Fruit fly (Drosophila melanogaster) whole organism, embryonic: ENCODE results near the gene Slimp.
A peak's percentile ranks its signal among the peaks of the same experiment; 100 is the strongest.

ENCODE experiments used
- Bdp1 ChIP-seq: fragments of 200-800 bp; sonication (Bioruptor generic); optimal IDR thresholded peaks from 3 replicates; lab custom pipeline; 2016; ENCODE audit warnings: missing biosample characterization, missing genetic modification characterization
- CG10979 ChIP-seq: fragments of 200-800 bp; sonication (Bioruptor generic); optimal IDR thresholded peaks from 2 replicates; lab custom pipeline; 2018; ENCODE audit warnings: missing biosample characterization, mild to moderate bottlenecking, missing genetic modification characterization, moderate library complexity
- CG11247 ChIP-seq: fragments of 200-800 bp; sonication (Bioruptor generic); IDR thresholded peaks from 2 replicates; pipeline ENCODE4 v1.3.6; 2022; ENCODE audit warnings: missing biosample characterization, missing genetic modification characterization
- CG11723 ChIP-seq: fragments of 200-800 bp; sonication (Bioruptor generic); optimal IDR thresholded peaks from 2 replicates; lab custom pipeline; 2017; ENCODE audit warnings: missing biosample characterization, mild to moderate bottlenecking, missing genetic modification characterization
- CG13287 ChIP-seq: fragments of 200-800 bp; sonication (Bioruptor generic); IDR thresholded peaks from 2 replicates; pipeline ENCODE4 v1.3.6; 2022; ENCODE audit warnings: missing biosample characterization, missing genetic modification characterization; ENCODE audit not compliant: partially characterized antibody
- CG14014 ChIP-seq: fragments of 200-800 bp; sonication (Bioruptor generic); IDR thresholded peaks from 2 replicates; pipeline ENCODE4 v1.3.6; 2022; ENCODE audit warnings: missing biosample characterization, missing genetic modification characterization
- CG16779 ChIP-seq: fragments of 200-800 bp; sonication (Bioruptor generic); IDR thresholded peaks from 2 replicates; pipeline ENCODE4 v1.3.6; 2022; ENCODE audit warnings: missing biosample characterization, missing genetic modification characterization
- CG16815 ChIP-seq: fragments of 200-800 bp; sonication (Bioruptor generic); optimal IDR thresholded peaks from 3 replicates; lab custom pipeline; 2017; ENCODE audit warnings: missing biosample characterization, mild to moderate bottlenecking, missing genetic modification characterization
- CG16863 ChIP-seq: fragments of 200-800 bp; sonication (Bioruptor generic); optimal IDR thresholded peaks from 3 replicates; lab custom pipeline; 2016; ENCODE audit warnings: missing biosample characterization, missing genetic modification characterization
- CG2202 ChIP-seq: fragments of 200-800 bp; sonication (Bioruptor generic); optimal IDR thresholded peaks from 2 replicates; lab custom pipeline; 2018; ENCODE audit warnings: missing biosample characterization, mild to moderate bottlenecking, missing genetic modification characterization
- CG2712 ChIP-seq: fragments of 200-800 bp; optimal IDR thresholded peaks from 3 replicates; lab custom pipeline; 2019; ENCODE audit warnings: missing biosample characterization, mild to moderate bottlenecking, missing genetic modification characterization, moderate library complexity
- CG30431 ChIP-seq: fragments of 200-800 bp; sonication (Bioruptor generic); optimal IDR thresholded peaks from 2 replicates; lab custom pipeline; 2017; ENCODE audit warnings: missing biosample characterization, missing genetic modification characterization
- CG7357 ChIP-seq: fragments of 200-800 bp; sonication (Bioruptor generic); IDR thresholded peaks from 3 replicates; pipeline ENCODE4 v1.3.6; 2022; ENCODE audit warnings: missing biosample characterization, missing genetic modification characterization
- CG7786 ChIP-seq: fragments of 200-800 bp; sonication (Bioruptor generic); optimal IDR thresholded peaks from 2 replicates; lab custom pipeline; 2016; ENCODE audit warnings: missing biosample characterization, missing genetic modification characterization
- CG8281 ChIP-seq: fragments of 200-800 bp; sonication (Bioruptor generic); optimal IDR thresholded peaks from 2 replicates; lab custom pipeline; 2018; ENCODE audit warnings: missing biosample characterization, mild to moderate bottlenecking, missing genetic modification characterization, moderate library complexity
- D19B ChIP-seq: fragments of 200-800 bp; sonication (Bioruptor generic); optimal IDR thresholded peaks from 2 replicates; lab custom pipeline; 2017; ENCODE audit warnings: missing biosample characterization, mild to moderate bottlenecking, missing genetic modification characterization
- Drgx ChIP-seq: fragments of 200-800 bp; sonication (Bioruptor generic); IDR thresholded peaks from 2 replicates; pipeline ENCODE4 v1.3.6; 2022; ENCODE audit warnings: missing biosample characterization, missing genetic modification characterization
- Ets65A ChIP-seq: fragments of 200-800 bp; sonication (Bioruptor generic); peaks from one replicate; lab custom pipeline; 2016; ENCODE audit warnings: missing biosample characterization, missing genetic modification characterization
- Fer2 ChIP-seq: fragments of 200-800 bp; sonication (Bioruptor generic); optimal IDR thresholded peaks from 2 replicates; lab custom pipeline; 2018; ENCODE audit warnings: missing biosample characterization, mild to moderate bottlenecking, missing genetic modification characterization, moderate library complexity
- Hey ChIP-seq: fragments of 200-800 bp; sonication (Bioruptor generic); optimal IDR thresholded peaks from 3 replicates; lab custom pipeline; 2018; ENCODE audit warnings: missing biosample characterization, mild to moderate bottlenecking, missing genetic modification characterization
- Hmx ChIP-seq: fragments of 200-800 bp; sonication (Bioruptor generic); optimal IDR thresholded peaks from 2 replicates; lab custom pipeline; 2016; ENCODE audit warnings: missing biosample characterization, missing genetic modification characterization
- Mad ChIP-seq: fragments of 200-800 bp; sonication (Bioruptor generic); optimal IDR thresholded peaks from 2 replicates; lab custom pipeline; 2016; ENCODE audit warnings: missing biosample characterization, missing genetic modification characterization
- Meics ChIP-seq: fragments of 200-800 bp; sonication (Bioruptor generic); optimal IDR thresholded peaks from 2 replicates; lab custom pipeline; 2017; ENCODE audit warnings: missing biosample characterization, mild to moderate bottlenecking, missing genetic modification characterization
- Mrtf ChIP-seq: fragments of 200-800 bp; sonication (Bioruptor generic); IDR thresholded peaks from 3 replicates; pipeline ENCODE4 v1.3.6; 2022; ENCODE audit warnings: missing biosample characterization, missing genetic modification characterization
- Nf-YB ChIP-seq: fragments of 200-800 bp; sonication (Bioruptor generic); optimal IDR thresholded peaks from 3 replicates; lab custom pipeline; 2019; ENCODE audit warnings: missing biosample characterization, mild to moderate bottlenecking, missing genetic modification characterization, moderate library complexity
- Nf-YC ChIP-seq: fragments of 200-800 bp; optimal IDR thresholded peaks from 3 replicates; lab custom pipeline; 2019; ENCODE audit warnings: missing biosample characterization, mild to moderate bottlenecking, missing genetic modification characterization, moderate library complexity
- Rfx ChIP-seq: fragments of 200-800 bp; sonication (Bioruptor generic); IDR thresholded peaks from 2 replicates; pipeline ENCODE4 v1.3.6; 2022; ENCODE audit warnings: missing biosample characterization, missing genetic modification characterization
- Sox102F ChIP-seq: fragments of 200-800 bp; sonication (Bioruptor generic); optimal IDR thresholded peaks from 2 replicates; lab custom pipeline; 2018; ENCODE audit warnings: missing biosample characterization, mild to moderate bottlenecking, missing genetic modification characterization, moderate library complexity
- Sry-δ ChIP-seq: fragments of 200-800 bp; sonication (Bioruptor generic); optimal IDR thresholded peaks from 2 replicates; lab custom pipeline; 2016; ENCODE audit warnings: missing biosample characterization, missing genetic modification characterization
- Trl ChIP-seq, 3 experiments: fragments of >200 bp in 2 of 3; fragments of 200-800 bp in 1 of 3; sonication (Bioruptor generic) in 1 of 3; optimal IDR thresholded peaks; 2 replicates in 1 of 3; 3 replicates in 2 of 3; lab custom pipeline; 2016 to 2017; ENCODE audit warnings: missing biosample characterization in 1 of 3, missing genetic modification characterization in 1 of 3
- amos ChIP-seq: fragments of 200-800 bp; sonication (Bioruptor generic); IDR thresholded peaks from 2 replicates; pipeline ENCODE4 v1.3.6; 2022; ENCODE audit warnings: missing biosample characterization, missing genetic modification characterization; ENCODE audit not compliant: partially characterized antibody
- dan ChIP-seq: fragments of 200-800 bp; sonication (Bioruptor generic); IDR thresholded peaks from 2 replicates; pipeline ENCODE4 v1.3.6; 2022; ENCODE audit warnings: missing biosample characterization, missing genetic modification characterization
- emc ChIP-seq: fragments of 200-800 bp; sonication (Bioruptor generic); optimal IDR thresholded peaks from 2 replicates; lab custom pipeline; 2016; ENCODE audit warnings: missing biosample characterization, missing genetic modification characterization
- fu2 ChIP-seq: fragments of 200-800 bp; sonication (Bioruptor generic); optimal IDR thresholded peaks from 2 replicates; lab custom pipeline; 2016; ENCODE audit warnings: missing biosample characterization, missing genetic modification characterization
- gfzf ChIP-seq: fragments of 200-800 bp; sonication (Bioruptor generic); optimal IDR thresholded peaks from 2 replicates; lab custom pipeline; 2016; ENCODE audit warnings: missing biosample characterization, mild to moderate bottlenecking, missing genetic modification characterization, moderate library complexity
- grau ChIP-seq: fragments of 200-800 bp; optimal IDR thresholded peaks from 3 replicates; lab custom pipeline; 2019; ENCODE audit warnings: missing biosample characterization, mild to moderate bottlenecking, missing genetic modification characterization, moderate library complexity
- hth ChIP-seq: fragments of >200 bp; optimal IDR thresholded peaks from 2 replicates; lab custom pipeline; 2017; ENCODE audit warnings: inconsistent platforms
- insv ChIP-seq, 2 experiments: fragments of 200-800 bp; sonication (Bioruptor generic); optimal IDR thresholded peaks; 3 replicates each; lab custom pipeline; 2016 to 2018; ENCODE audit warnings: missing biosample characterization in 2 of 2, missing genetic modification characterization in 2 of 2
- jigr1 ChIP-seq: fragments of 200-800 bp; sonication (Bioruptor generic); IDR thresholded peaks from 3 replicates; pipeline ENCODE4 v1.3.6; 2022; ENCODE audit warnings: missing biosample characterization, missing genetic modification characterization
- luna ChIP-seq: fragments of 200-800 bp; sonication (Bioruptor generic); optimal IDR thresholded peaks from 2 replicates; lab custom pipeline; 2016; ENCODE audit warnings: missing biosample characterization, missing genetic modification characterization
- odd ChIP-seq: fragments of 200-800 bp; sonication (Bioruptor generic); optimal IDR thresholded peaks from 2 replicates; lab custom pipeline; 2017; ENCODE audit warnings: missing biosample characterization, mild to moderate bottlenecking, missing genetic modification characterization
- peb ChIP-seq: fragments of 200-800 bp; sonication (Bioruptor generic); IDR thresholded peaks from 2 replicates; pipeline ENCODE4 v1.3.6; 2022; ENCODE audit warnings: missing biosample characterization, missing genetic modification characterization
- pita ChIP-seq: fragments of 200-800 bp; sonication (Bioruptor generic); optimal IDR thresholded peaks from 2 replicates; lab custom pipeline; 2017; ENCODE audit warnings: missing biosample characterization, mild to moderate bottlenecking, missing genetic modification characterization
- slbo ChIP-seq: fragments of 200-800 bp; sonication (Bioruptor generic); IDR thresholded peaks from 2 replicates; pipeline ENCODE4 v1.3.6; 2022; ENCODE audit warnings: missing biosample characterization, missing genetic modification characterization
- sob ChIP-seq: fragments of 200-800 bp; sonication (Bioruptor generic); IDR thresholded peaks from 2 replicates; pipeline ENCODE4 v1.3.6; 2022; ENCODE audit warnings: missing biosample characterization, missing genetic modification characterization
- tgo ChIP-seq: fragments of 200-800 bp; sonication (Bioruptor generic); IDR thresholded peaks from 3 replicates; pipeline ENCODE4 v1.3.6; 2022; ENCODE audit warnings: missing biosample characterization, missing genetic modification characterization
- tll ChIP-seq, 2 experiments: fragments of 200-800 bp in 1 of 2; fragments of >200 bp in 1 of 2; sonication (Bioruptor generic) in 1 of 2; optimal IDR thresholded peaks; 2 replicates each; lab custom pipeline; 2017 to 2019; ENCODE audit warnings: missing biosample characterization in 2 of 2, missing genetic modification characterization in 2 of 2, mild to moderate bottlenecking in 1 of 2, moderate library complexity in 1 of 2
- unc-4 ChIP-seq: fragments of 200-800 bp; sonication (Bioruptor generic); IDR thresholded peaks from 2 replicates; pipeline ENCODE4 v1.3.6; 2022; ENCODE audit warnings: missing biosample characterization, missing genetic modification characterization; ENCODE audit not compliant: partially characterized antibody
- unpg ChIP-seq: fragments of 200-800 bp; sonication (Bioruptor generic); optimal IDR thresholded peaks from 3 replicates; lab custom pipeline; 2018; ENCODE audit warnings: missing biosample characterization, mild to moderate bottlenecking, missing genetic modification characterization, moderate library complexity
- usp ChIP-seq: fragments of >200 bp; optimal IDR thresholded peaks from 2 replicates; lab custom pipeline; 2017; ENCODE audit warnings: missing biosample characterization, missing genetic modification characterization

The Slimp gene

DNA sequence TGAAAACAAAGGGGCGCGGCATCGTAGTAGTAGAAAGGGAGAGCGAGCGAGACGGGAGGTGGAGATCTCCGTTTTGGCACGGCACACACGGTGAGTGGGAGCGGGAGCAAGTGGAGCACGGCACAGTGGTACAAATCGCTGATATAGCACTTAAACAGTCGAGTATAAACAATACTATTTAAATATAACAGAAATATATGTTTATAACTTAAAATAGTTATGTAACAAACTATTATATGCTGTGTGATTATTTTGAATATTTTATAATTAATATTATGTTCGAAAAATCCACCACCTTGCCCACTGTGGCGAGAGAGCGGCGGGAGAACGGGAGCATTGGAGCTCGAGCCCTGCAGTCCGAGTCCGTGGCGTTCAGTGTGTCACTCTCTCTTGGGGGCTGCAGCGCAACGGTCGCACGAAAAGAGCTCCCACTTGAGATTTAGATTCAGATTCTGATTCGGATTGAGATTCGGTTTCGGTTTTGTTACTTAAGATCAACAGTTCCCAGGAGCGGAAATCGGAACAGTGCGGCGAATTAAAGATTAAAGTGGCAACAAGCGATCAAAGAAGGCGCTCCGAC lies 7.7 kb downstream of the Slimp start, which contains the start of gene Kal1 (continued):
- TF ChIP-seq Hey (tag; lab: Kevin White, UChicago), result no peak
- no peak for TF ChIP-seq gfzf (GFP tag; lab: Kevin White, UChicago)
- TF ChIP-seq sob (GFP tag; lab: Robert Waterston, UW), result peak; percentile 90
- no peak for TF ChIP-seq emc (GFP tag; lab: Kevin White, UChicago)
- peak; percentile 82 for TF ChIP-seq Nf-YB
- peak; percentile 92 for TF ChIP-seq grau (tag; lab: Kevin White, UChicago)
- peak; percentile 97 for TF ChIP-seq CG2712 (tag; lab: Kevin White, UChicago)
- peak; percentile 85 for TF ChIP-seq Ets65A (GFP tag; lab: Kevin White, UChicago)
- no peak for TF ChIP-seq Hmx (GFP tag; lab: Kevin White, UChicago)
- TF ChIP-seq hth, result no peak
- peak; percentile 80 for TF ChIP-seq Rfx (GFP tag; lab: Robert Waterston, UW)
- TF ChIP-seq Trl (optimal IDR thresholded peaks at IDR 0.05; lab: Kevin White, UChicago), result peak in 1 of 2 experiments; percentile 44
- TF ChIP-seq Trl (GFP tag; optimal IDR thresholded peaks at IDR 0.05; lab: Kevin White, UChicago), result no peak
- no peak for TF ChIP-seq CG7786 (GFP tag; lab: Kevin White, UChicago)
- TF ChIP-seq CG13287, result peak; percentile 23; the same call in 1 of the 2 replicates
- peak; percentile 91 for TF ChIP-seq CG11723 (GFP tag; lab: Kevin White, UChicago)
- peak; percentile 96 for TF ChIP-seq Sox102F (GFP tag; lab: Kevin White, UChicago)
- no peak for TF ChIP-seq CG16779 (GFP tag; lab: Robert Waterston, UW)
- TF ChIP-seq slbo (GFP tag; lab: Robert Waterston, UW), result peak; percentile 80
- TF ChIP-seq CG30431 (GFP tag; lab: Kevin White, UChicago), result peak; percentile 81
- TF ChIP-seq usp (GFP tag; lab: Kevin White, UChicago), result no peak
- TF ChIP-seq odd, result peak; percentile 94
- TF ChIP-seq D19B (GFP tag; lab: Kevin White, UChicago), result peak; percentile 30
- no peak for TF ChIP-seq amos (GFP tag; lab: Robert Waterston, UW)
- peak; percentile 67 for TF ChIP-seq Nf-YC (tag; lab: Kevin White, UChicago)
- TF ChIP-seq Sry-δ, result no peak
- peak; percentile 45 for TF ChIP-seq CG16863 (GFP tag; lab: Kevin White, UChicago)
- TF ChIP-seq unc-4 (GFP tag; lab: Robert Waterston, UW), result no peak
- peak; percentile 78 for TF ChIP-seq CG11247 (GFP tag; lab: Robert Waterston, UW)
- no peak for TF ChIP-seq Bdp1 (GFP tag; lab: Kevin White, UChicago)
- TF ChIP-seq insv (GFP tag; optimal IDR thresholded peaks at IDR 0.05; lab: Kevin White, UChicago), result peak in 1 of 2 experiments; percentile 7
- no peak for TF ChIP-seq fu2
- peak; percentile 87 for TF ChIP-seq peb
- peak; percentile 37; the same call in 1 of the 2 replicates for TF ChIP-seq dan
- peak; percentile 76 for TF ChIP-seq CG7357 (GFP tag; lab: Robert Waterston, UW)
- no peak for TF ChIP-seq luna (GFP tag; lab: Kevin White, UChicago)
- peak; percentile 94 for TF ChIP-seq CG2202 (tag; lab: Kevin White, UChicago)
- TF ChIP-seq CG10979, result peak; percentile 97
- peak; percentile 93 for TF ChIP-seq tgo (GFP tag; lab: Robert Waterston, UW)
- TF ChIP-seq tll (GFP tag; optimal IDR thresholded peaks at IDR 0.05; lab: Kevin White, UChicago), result no peak
- TF ChIP-seq Mad (GFP tag; lab: Kevin White, UChicago), result peak; percentile 22
- peak; percentile 70 for TF ChIP-seq CG8281 (tag; lab: Kevin White, UChicago)
- TF ChIP-seq CG16815 (GFP tag; lab: Kevin White, UChicago), result peak; percentile 82
- peak; percentile 80 for TF ChIP-seq jigr1
- peak; percentile 83 for TF ChIP-seq Mrtf (GFP tag; lab: Robert Waterston, UW)
- TF ChIP-seq Fer2 (tag; lab: Kevin White, UChicago), result peak; percentile 49
- peak; percentile 96 for TF ChIP-seq unpg (GFP tag; lab: Kevin White, UChicago)
- TF ChIP-seq Drgx (GFP tag; lab: Robert Waterston, UW), result peak; percentile 99
- peak; percentile 83; the same call in 1 of the 2 replicates for TF ChIP-seq CG14014 (GFP tag; lab: Robert Waterston, UW)
- peak; percentile 82 for TF ChIP-seq Meics (GFP tag; lab: Kevin White, UChicago)
- no peak for TF ChIP-seq pita (GFP tag; lab: Kevin White, UChicago)
